Worm (Caenorhabditis elegans) whole organism, L4 larva: ENCODE measurements around the gene C15H9.11.

Experiments
- D1046.2 ChIP-seq: fragments of 200-800 bp; sonication (Bioruptor generic); IDR thresholded peaks from 2 replicates; pipeline ENCODE4 v1.3.6; 2022; ENCODE audit warnings: missing genetic modification characterization, missing compliant biosample characterization
- F37D6.2 ChIP-seq: sonication (generic microtip); optimal IDR thresholded peaks from 2 replicates; lab custom pipeline; 2016; ENCODE audit warnings: mild to moderate bottlenecking, missing genetic modification characterization, missing compliant biosample characterization
- F49E8.2 ChIP-seq: sonication (generic microtip); optimal IDR thresholded peaks from 2 replicates; lab custom pipeline; 2016; ENCODE audit warnings: missing compliant biosample characterization, mild to moderate bottlenecking, missing genetic modification characterization, borderline replicate concordance
- R02D3.7 ChIP-seq: fragments of 150-350 bp; sonication (generic microtip); optimal IDR thresholded peaks from 3 replicates; lab custom pipeline; 2014; ENCODE audit warnings: missing biosample characterization, missing genetic modification characterization
- T20F7.1 ChIP-seq: fragments of 200-800 bp; sonication (Bioruptor generic); optimal IDR thresholded peaks from 2 replicates; lab custom pipeline; 2018; ENCODE audit warnings: mild to moderate bottlenecking, missing genetic modification characterization, missing compliant biosample characterization
- Y105C5A.15 ChIP-seq: fragments of 200-800 bp; sonication (Bioruptor generic); IDR thresholded peaks from 2 replicates; pipeline ENCODE4 v1.3.6; 2022; ENCODE audit warnings: missing genetic modification characterization, missing compliant biosample characterization
- Y48G9A.11 ChIP-seq: fragments of 200-800 bp; sonication (Bioruptor generic); IDR thresholded peaks from 2 replicates; pipeline ENCODE4 v1.3.6; 2022; ENCODE audit warnings: missing genetic modification reagents, missing genetic modification characterization, missing compliant biosample characterization
- Y5F2A.4 ChIP-seq: fragments of 200-800 bp; sonication (Bioruptor generic); optimal IDR thresholded peaks from 2 replicates; lab custom pipeline; 2018; ENCODE audit warnings: mild to moderate bottlenecking, missing genetic modification characterization, missing compliant biosample characterization
- aha-1 ChIP-seq: fragments of 150-350 bp; peaks from one replicate; lab custom pipeline; 2014; ENCODE audit warnings: missing biosample characterization, missing genetic modification characterization
- arid-1 ChIP-seq: fragments of 200-800 bp; sonication (Bioruptor generic); conservative IDR thresholded peaks from 2 replicates; pipeline ENCODE4 v1.3.6; 2022; ENCODE audit warnings: missing genetic modification reagents, missing genetic modification characterization, missing compliant biosample characterization
- attf-4 ChIP-seq: sonication (generic microtip); optimal IDR thresholded peaks from 3 replicates; lab custom pipeline; 2017; ENCODE audit warnings: missing biosample characterization, missing genetic modification characterization
- ceh-32 ChIP-seq: sonication (generic microtip); optimal IDR thresholded peaks from 2 replicates; lab custom pipeline; 2016; ENCODE audit warnings: mild to moderate bottlenecking, missing genetic modification characterization, missing compliant biosample characterization; ENCODE audit not compliant: poor library complexity
- ces-1 ChIP-seq: fragments of 150-350 bp; sonication (generic microtip); optimal IDR thresholded peaks from 4 replicates; lab custom pipeline; 2014; ENCODE audit warnings: missing biosample characterization, missing genetic modification reagents, missing genetic modification characterization
- daf-12 ChIP-seq: fragments of 150-350 bp; optimal IDR thresholded peaks from 2 replicates; lab custom pipeline; 2014; ENCODE audit warnings: missing biosample characterization, missing genetic modification reagents, missing genetic modification characterization
- daf-16 ChIP-seq, 3 experiments: sonication (generic microtip); optimal IDR thresholded peaks; 2 replicates each; lab custom pipeline; 2016 to 2017; ENCODE audit warnings: missing genetic modification characterization in 3 of 3, missing genetic modification reagents in 3 of 3, mild to moderate bottlenecking in 2 of 3, missing compliant biosample characterization in 2 of 3, missing biosample characterization in 1 of 3, moderate library complexity in 1 of 3
- dmd-8 ChIP-seq: fragments of 200-800 bp; sonication (Bioruptor generic); IDR thresholded peaks from 2 replicates; pipeline ENCODE4 v1.3.6; 2022; ENCODE audit warnings: missing genetic modification characterization, missing compliant biosample characterization
- dmd-9 ChIP-seq: fragments of 200-800 bp; sonication (Bioruptor generic); IDR thresholded peaks from 2 replicates; pipeline ENCODE4 v1.3.6; 2022; ENCODE audit warnings: missing genetic modification reagents, missing genetic modification characterization, missing compliant biosample characterization
- dpl-1 ChIP-seq: fragments of 150-350 bp; optimal IDR thresholded peaks from 2 replicates; lab custom pipeline; 2014; ENCODE audit warnings: missing biosample characterization, missing genetic modification reagents, missing genetic modification characterization
- fkh-10 ChIP-seq: fragments of 150-350 bp; optimal IDR thresholded peaks from 2 replicates; lab custom pipeline; 2014; ENCODE audit warnings: missing biosample characterization, missing genetic modification reagents, missing genetic modification characterization
- fos-1 ChIP-seq: fragments of 150-350 bp; optimal IDR thresholded peaks from 2 replicates; lab custom pipeline; 2014; ENCODE audit warnings: missing biosample characterization, missing genetic modification characterization
- gei-8 ChIP-seq: fragments of 200-800 bp; sonication (Bioruptor generic); optimal IDR thresholded peaks from 2 replicates; lab custom pipeline; 2018; ENCODE audit warnings: mild to moderate bottlenecking, missing genetic modification characterization, missing compliant biosample characterization
- hif-1 ChIP-seq, 2 experiments: sonication (generic microtip); optimal IDR thresholded peaks; 2 replicates each; lab custom pipeline; 2016 to 2017; ENCODE audit warnings: missing compliant biosample characterization in 2 of 2, missing genetic modification characterization in 2 of 2, missing genetic modification reagents in 2 of 2, missing genotype in 2 of 2, mild to moderate bottlenecking in 1 of 2
- hlh-11 ChIP-seq: fragments of 200-800 bp; sonication (Bioruptor generic); optimal IDR thresholded peaks from 2 replicates; lab custom pipeline; 2018; ENCODE audit warnings: mild to moderate bottlenecking, missing genetic modification characterization, missing compliant biosample characterization
- hlh-30 ChIP-seq: sonication (generic microtip); optimal IDR thresholded peaks from 2 replicates; lab custom pipeline; 2017; ENCODE audit warnings: antibody characterized with exemption, mild to moderate bottlenecking, missing genetic modification characterization, missing compliant biosample characterization; ENCODE audit not compliant: insufficient read depth
- lin-13 ChIP-seq: fragments of 150-350 bp; optimal IDR thresholded peaks from 2 replicates; lab custom pipeline; 2014; ENCODE audit warnings: missing biosample characterization, missing genetic modification reagents, missing genetic modification characterization
- lin-29 ChIP-seq: fragments of 200-800 bp; sonication (Bioruptor generic); IDR thresholded peaks from 2 replicates; pipeline ENCODE4 v1.3.6; 2022; ENCODE audit warnings: missing genetic modification reagents, missing genetic modification characterization, missing compliant biosample characterization
- lin-38 ChIP-seq: fragments of 200-800 bp; sonication (Bioruptor generic); IDR thresholded peaks from 2 replicates; pipeline ENCODE4 v1.3.6; 2022; ENCODE audit warnings: missing genetic modification reagents, missing genetic modification characterization, missing compliant biosample characterization
- lsy-2 ChIP-seq, 2 experiments: fragments of 150-350 bp in 1 of 2; sonication (generic microtip) in 1 of 2; optimal IDR thresholded peaks; 2 replicates each; lab custom pipeline; 2014 to 2017; ENCODE audit warnings: missing biosample characterization in 2 of 2, missing genetic modification characterization in 2 of 2
- mdl-1 ChIP-seq, 2 experiments: fragments of 150-350 bp in 1 of 2; sonication (generic microtip) in 1 of 2; optimal IDR thresholded peaks; 2 replicates each; lab custom pipeline; 2014 to 2017; ENCODE audit warnings: missing biosample characterization in 2 of 2, missing genetic modification characterization in 2 of 2
- mdt-29 ChIP-seq: fragments of 200-800 bp; sonication (Bioruptor generic); IDR thresholded peaks from 2 replicates; pipeline ENCODE4 v1.3.6; 2022; ENCODE audit warnings: missing genetic modification reagents, missing genetic modification characterization, missing compliant biosample characterization
- mep-1 ChIP-seq: fragments of 150-350 bp; sonication (generic microtip); optimal IDR thresholded peaks from 3 replicates; lab custom pipeline; 2014; ENCODE audit warnings: missing biosample characterization, missing genetic modification characterization
- mxl-3 ChIP-seq: fragments of 200-800 bp; sonication (Bioruptor generic); optimal IDR thresholded peaks from 2 replicates; lab custom pipeline; 2018; ENCODE audit warnings: mild to moderate bottlenecking, missing genetic modification characterization, missing compliant biosample characterization
- nhr-10 ChIP-seq: fragments of 150-350 bp; optimal IDR thresholded peaks from 2 replicates; lab custom pipeline; 2014; ENCODE audit warnings: missing biosample characterization, missing genetic modification characterization
- nhr-102 ChIP-seq: sonication (generic microtip); optimal IDR thresholded peaks from 2 replicates; lab custom pipeline; 2016; ENCODE audit warnings: mild to moderate bottlenecking, missing genetic modification characterization, moderate library complexity, missing compliant biosample characterization
- nhr-48 ChIP-seq: sonication (generic microtip); optimal IDR thresholded peaks from 2 replicates; lab custom pipeline; 2016; ENCODE audit warnings: mild to moderate bottlenecking, missing genetic modification characterization, missing compliant biosample characterization
- nhr-6 ChIP-seq: fragments of 150-350 bp; optimal IDR thresholded peaks from 2 replicates; lab custom pipeline; 2014; ENCODE audit warnings: missing biosample characterization, missing genetic modification characterization
- pha-4 ChIP-seq, 2 experiments: fragments of 150-350 bp in 1 of 2; fragments of 200-800 bp in 1 of 2; sonication (Bioruptor generic) in 1 of 2; IDR thresholded peaks in 1 of 2; optimal IDR thresholded peaks in 1 of 2; 2 replicates each; pipeline versions ENCODE4 v1.3.6 to Lab custom; 2014 to 2022; ENCODE audit warnings: missing genetic modification characterization in 2 of 2, missing genetic modification reagents in 2 of 2, missing biosample characterization in 1 of 2, missing compliant biosample characterization in 1 of 2
- saeg-2 ChIP-seq: fragments of 200-800 bp; sonication (Bioruptor generic); IDR thresholded peaks from 2 replicates; pipeline ENCODE4 v1.3.6; 2022; ENCODE audit warnings: missing genetic modification reagents, missing genetic modification characterization, missing compliant biosample characterization
- sdz-12 ChIP-seq: fragments of 200-800 bp; sonication (Bioruptor generic); optimal IDR thresholded peaks from 2 replicates; lab custom pipeline; 2018; ENCODE audit warnings: mild to moderate bottlenecking, missing genetic modification characterization, missing compliant biosample characterization
- set-16 ChIP-seq: fragments of 200-800 bp; sonication (Bioruptor generic); IDR thresholded peaks from 2 replicates; pipeline ENCODE4 v1.3.6; 2022; ENCODE audit warnings: missing genetic modification reagents, missing genetic modification characterization, missing compliant biosample characterization
- skn-1 ChIP-seq: fragments of 150-350 bp; optimal IDR thresholded peaks from 2 replicates; lab custom pipeline; 2014; ENCODE audit warnings: missing biosample characterization, missing genetic modification characterization
- snpc-4 ChIP-seq: fragments of 150-350 bp; optimal IDR thresholded peaks from 2 replicates; lab custom pipeline; 2014; ENCODE audit warnings: missing biosample characterization, missing genetic modification characterization
- spr-3 ChIP-seq: fragments of 200-800 bp; sonication (Bioruptor generic); optimal IDR thresholded peaks from 2 replicates; lab custom pipeline; 2018; ENCODE audit warnings: mild to moderate bottlenecking, missing genetic modification characterization, missing compliant biosample characterization
- unc-62 ChIP-seq, 3 experiments: fragments of 150-350 bp in 1 of 3; sonication (generic microtip); optimal IDR thresholded peaks in 2 of 3; peaks in 1 of 3; 1 replicate in 1 of 3; 2 replicates in 2 of 3; lab custom pipeline; 2014 to 2017; ENCODE audit warnings: missing biosample characterization in 3 of 3, missing genetic modification characterization in 3 of 3, missing genetic modification reagents in 3 of 3, missing genotype in 1 of 3
- zag-1 ChIP-seq: fragments of 150-350 bp; optimal IDR thresholded peaks from 2 replicates; lab custom pipeline; 2014; ENCODE audit warnings: missing biosample characterization, missing genetic modification characterization
- zfp-2 ChIP-seq: sonication (generic microtip); optimal IDR thresholded peaks from 2 replicates; lab custom pipeline; 2016; ENCODE audit warnings: mild to moderate bottlenecking, missing genetic modification characterization, missing compliant biosample characterization
- zip-2 ChIP-seq: fragments of 150-350 bp; optimal IDR thresholded peaks from 2 replicates; lab custom pipeline; 2014; ENCODE audit warnings: missing biosample characterization, missing genetic modification characterization
- ztf-7 ChIP-seq: fragments of 150-350 bp; optimal IDR thresholded peaks from 2 replicates; lab custom pipeline; 2014; ENCODE audit warnings: missing biosample characterization, missing genetic modification characterization

The C15H9.11 gene

DNA sequence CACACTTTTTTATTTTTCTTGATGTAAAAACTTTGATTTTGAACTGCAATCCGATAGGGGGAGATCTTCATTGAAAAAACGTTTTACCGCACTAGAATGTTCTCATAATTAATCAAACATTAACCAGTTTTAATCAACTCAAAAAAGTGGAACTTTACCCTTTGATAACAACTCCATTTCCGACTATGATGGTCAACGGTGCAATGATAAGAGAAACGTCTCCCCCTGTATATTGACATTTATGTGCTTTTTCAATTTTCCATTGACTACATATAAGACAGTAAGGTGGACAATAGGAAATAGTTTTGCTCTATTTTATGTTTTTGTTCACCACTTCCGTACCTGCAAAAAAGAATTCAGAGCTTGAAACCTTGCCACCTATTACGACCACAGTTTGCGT lies 4.8 kb downstream of the C15H9.11 start (continued):
- TF ChIP-seq hlh-11 (tag; lab: Kevin White, UChicago) = peak; percentile 49
- no peak for TF ChIP-seq lin-13 (GFP tag; lab: Kevin White, UChicago)
- TF ChIP-seq fkh-10 (GFP tag; lab: Kevin White, UChicago) = no peak

DNA sequence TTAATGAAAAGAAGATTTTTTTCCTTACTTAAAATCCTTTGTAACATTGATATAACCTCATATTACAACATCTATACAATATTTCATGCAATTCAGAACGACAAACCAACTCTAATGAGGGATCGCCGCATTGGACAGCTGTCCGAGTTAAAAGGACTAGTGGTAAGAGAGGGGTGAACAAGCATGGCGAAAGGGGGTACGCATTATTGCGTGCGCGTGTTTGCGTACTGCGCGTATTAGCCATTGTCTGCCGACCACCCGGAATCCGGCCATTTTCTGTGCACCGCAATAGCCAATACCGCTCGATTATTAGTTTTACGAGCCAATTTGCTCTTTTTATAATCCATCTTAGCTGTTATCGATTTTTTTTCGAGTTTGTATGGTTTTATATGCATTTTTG lies 5.6 kb downstream of the C15H9.11 start, which contains the start of gene C15H9.4:
Gene C15H9.4, plus strand, starts transcription at position 93 of the 400 bp plus-strand sequence.
- TF ChIP-seq attf-4 (no peak), ztf-7 (tag; lab: Kevin White, UChicago) (no peak), F49E8.2 (tag; lab: Kevin White, UChicago) (no peak), unc-62 (GFP tag; optimal IDR thresholded peaks at IDR 0.05 in 1 of 2; lab: Kevin White, UChicago) (peak in 1 of 2 experiments; percentile 90), unc-62 (tag; optimal IDR thresholded peaks at IDR 0.05; lab: Kevin White, UChicago) (no peak), ceh-32 (tag; lab: Kevin White, UChicago) (no peak), zag-1 (tag; lab: Kevin White, UChicago) (no peak), F37D6.2 (no peak), Y105C5A.15 (no peak), R02D3.7 (no peak), set-16 (no peak), lsy-2 (tag; optimal IDR thresholded peaks at IDR 0.05; lab: Kevin White, UChicago) (peak in 1 of 2 experiments; percentile 65), Y48G9A.11 (GFP tag; lab: Robert Waterston, UW) (no peak), lin-38 (GFP tag; lab: Robert Waterston, UW) (no peak), pha-4 (GFP tag; IDR thresholded peaks at IDR 0.05; lab: Robert Waterston, UW) (no peak), pha-4 (tag; optimal IDR thresholded peaks at IDR 0.05; lab: Kevin White, UChicago) (no peak), T20F7.1 (GFP tag; lab: Kevin White, UChicago) (no peak), zfp-2 (tag; lab: Kevin White, UChicago) (no peak), nhr-6 (tag; lab: Kevin White, UChicago) (peak; percentile 19), mdt-29 (no peak), aha-1 (tag; lab: Kevin White, UChicago) (peak; percentile 54), saeg-2 (no peak), snpc-4 (tag; lab: Kevin White, UChicago) (no peak), gei-8 (GFP tag; lab: Kevin White, UChicago) (no peak), fkh-10 (GFP tag; lab: Kevin White, UChicago) (no peak), daf-16 (GFP tag; optimal IDR thresholded peaks at IDR 0.05; lab: Kevin White, UChicago) (no peak), daf-16 (tag; optimal IDR thresholded peaks at IDR 0.05; lab: Kevin White, UChicago) (peak; percentile 34), mep-1 (peak; percentile 68), nhr-10 (tag; lab: Kevin White, UChicago) (no peak), dpl-1 (GFP tag; lab: Kevin White, UChicago) (no peak), zip-2 (no peak), daf-12 (tag; lab: Kevin White, UChicago) (no peak), mxl-3 (GFP tag; lab: Kevin White, UChicago) (peak; percentile 27), Y5F2A.4 (no peak), fos-1 (no peak), lin-29 (no peak), arid-1 (peak; percentile 25; the same call in 1 of the 2 replicates), sdz-12 (GFP tag; lab: Kevin White, UChicago) (no peak), hif-1 (tag; optimal IDR thresholded peaks at IDR 0.05; lab: Kevin White, UChicago) (peak in 1 of 2 experiments; percentile 31), nhr-48 (no peak), dmd-9 (GFP tag; lab: Robert Waterston, UW) (no peak), nhr-102 (peak; percentile 4), D1046.2 (GFP tag; lab: Robert Waterston, UW) (no peak), ces-1 (GFP tag; lab: Kevin White, UChicago) (no peak), spr-3 (GFP tag; lab: Kevin White, UChicago) (no peak), hlh-30 (tag; lab: Kevin White, UChicago) (no peak), skn-1 (no peak), mdl-1 (tag; optimal IDR thresholded peaks at IDR 0.05; lab: Kevin White, UChicago) (peak in 1 of 2 experiments; percentile 7), dmd-8 (GFP tag; lab: Robert Waterston, UW) (no peak)
